Worm (Caenorhabditis elegans): ENCODE data around the gene srbc-17.

Gene srbc-17

ce11 chrV:2134340-2134739 lies 43.2 kb upstream of the srbc-17 start:
- peak; percentile 43 for TF ChIP-seq sem-4 (tag; optimal IDR thresholded peaks at IDR 0.05)
- TF ChIP-seq zag-1 (tag; optimal IDR thresholded peaks at IDR 0.05) = no peak
- TF ChIP-seq F13H6.1 (tag; optimal IDR thresholded peaks at IDR 0.05) = peak; percentile 53
- no peak for TF ChIP-seq lin-13 (GFP tag; optimal IDR thresholded peaks at IDR 0.05)
- peak; percentile 26 for TF ChIP-seq Y55F3AM.14 (GFP tag; optimal IDR thresholded peaks at IDR 0.05)
- TF ChIP-seq sma-9 (GFP tag; optimal IDR thresholded peaks at IDR 0.05) = peak; percentile 52
- TF ChIP-seq sma-9 (tag; optimal IDR thresholded peaks at IDR 0.05) = no peak
- TF ChIP-seq lsy-2 (tag; optimal IDR thresholded peaks at IDR 0.05) = peak in 1 of 2 experiments; percentile 23
- TF ChIP-seq nhr-77 (tag; optimal IDR thresholded peaks at IDR 0.05) = no peak

ce11 chrV:2135323-2135722 lies 42.2 kb upstream of the srbc-17 start:
- peak; percentile 31 for TF ChIP-seq lin-11 (tag; optimal IDR thresholded peaks at IDR 0.05)
- no peak for TF ChIP-seq gmeb-1 (tag; optimal IDR thresholded peaks at IDR 0.05)
- no peak for TF ChIP-seq alr-1 (tag; optimal IDR thresholded peaks at IDR 0.05)
- TF ChIP-seq R02D3.7 (tag; optimal IDR thresholded peaks at IDR 0.05) = no peak
- peak; percentile 42 for TF ChIP-seq fos-1 (tag; optimal IDR thresholded peaks at IDR 0.05)
- TF ChIP-seq nhr-12 (tag; optimal IDR thresholded peaks at IDR 0.05) = no peak
- TF ChIP-seq mdl-1 (tag; optimal IDR thresholded peaks at IDR 0.05) = peak; percentile 20 to 44
- TF ChIP-seq nhr-11 (tag; optimal IDR thresholded peaks at IDR 0.05) = no peak
- no peak for TF ChIP-seq aly-2 (tag; optimal IDR thresholded peaks at IDR 0.05)
- peak; percentile 24 for TF ChIP-seq C34F6.9 (tag; optimal IDR thresholded peaks at IDR 0.05)
- peak in 1 of 2 experiments; percentile 11 for TF ChIP-seq lsy-2 (tag; optimal IDR thresholded peaks at IDR 0.05)
- TF ChIP-seq nhr-6 (tag; optimal IDR thresholded peaks at IDR 0.05) = no peak
- TF ChIP-seq nhr-25 (tag; optimal IDR thresholded peaks at IDR 0.05) = peak; percentile 3
- TF ChIP-seq zag-1 (tag; optimal IDR thresholded peaks at IDR 0.05) = peak; percentile 5
- TF ChIP-seq ceh-16 (tag; optimal IDR thresholded peaks at IDR 0.05) = no peak
- peak; percentile 71 for TF ChIP-seq sma-9 (GFP tag; optimal IDR thresholded peaks at IDR 0.05)
- no peak for TF ChIP-seq sma-9 (tag; optimal IDR thresholded peaks at IDR 0.05)
- peak; percentile 87 for TF ChIP-seq nhr-129 (tag; optimal IDR thresholded peaks at IDR 0.05)
- TF ChIP-seq nhr-21 (tag; optimal IDR thresholded peaks at IDR 0.05) = peak; percentile 25
- TF ChIP-seq F13H6.1 (tag; optimal IDR thresholded peaks at IDR 0.05) = peak; percentile 36
- no peak for TF ChIP-seq ZK546.5 (tag; optimal IDR thresholded peaks at IDR 0.05)
- TF ChIP-seq ztf-11 (tag; optimal IDR thresholded peaks at IDR 0.05) = no peak
- TF ChIP-seq lin-39 (tag; optimal IDR thresholded peaks at IDR 0.05) = no peak

ce11 chrV:2137010-2137409 lies 40.5 kb upstream of the srbc-17 start:
- TF ChIP-seq F13H6.1 (tag; optimal IDR thresholded peaks at IDR 0.05) = no peak
- no peak for TF ChIP-seq ztf-1 (GFP tag; conservative IDR thresholded peaks at IDR 0.05)
- TF ChIP-seq nhr-11 (tag; optimal IDR thresholded peaks at IDR 0.05) = no peak
- TF ChIP-seq lin-39 (tag; optimal IDR thresholded peaks at IDR 0.05) = no peak
- TF ChIP-seq sma-9 (GFP tag; optimal IDR thresholded peaks at IDR 0.05) = no peak
- TF ChIP-seq sma-9 (tag; optimal IDR thresholded peaks at IDR 0.05) = no peak
- no peak for TF ChIP-seq nhr-77 (tag; optimal IDR thresholded peaks at IDR 0.05)
- TF ChIP-seq sem-4 (tag; optimal IDR thresholded peaks at IDR 0.05) = no peak
- no peak for TF ChIP-seq crh-2 (tag; optimal IDR thresholded peaks at IDR 0.05)
- TF ChIP-seq unc-62 (GFP tag; optimal IDR thresholded peaks at IDR 0.05) = no peak
- TF ChIP-seq nhr-6 (tag; optimal IDR thresholded peaks at IDR 0.05) = no peak

ce11 chrV:2138287-2138686 lies 39.2 kb upstream of the srbc-17 start:
- no peak for TF ChIP-seq mab-5 (tag; optimal IDR thresholded peaks at IDR 0.05)
- peak; percentile 98 for TF ChIP-seq nhr-129 (tag; optimal IDR thresholded peaks at IDR 0.05)

ce11 chrV:2139918-2140317 lies 37.6 kb upstream of the srbc-17 start, which contains the start of gene F22F7.7:
Gene F22F7.7, minus strand, starts transcription at chrV:2140042.
- TF ChIP-seq crh-2 (tag; optimal IDR thresholded peaks at IDR 0.05) (no peak), unc-62 (GFP tag; optimal IDR thresholded peaks at IDR 0.05) (no peak), unc-55 (GFP tag; optimal IDR thresholded peaks at IDR 0.05) (no peak), sma-3 (GFP tag; optimal IDR thresholded peaks at IDR 0.05) (no peak), ztf-11 (tag; optimal IDR thresholded peaks at IDR 0.05) (no peak), mbf-1 (tag; optimal IDR thresholded peaks at IDR 0.05) (no peak), aly-2 (tag; optimal IDR thresholded peaks at IDR 0.05) (no peak), nhr-25 (tag; optimal IDR thresholded peaks at IDR 0.05) (no peak), skn-1 (tag; optimal IDR thresholded peaks at IDR 0.05) (no peak), nhr-237 (tag; optimal IDR thresholded peaks at IDR 0.05) (no peak), nhr-6 (tag; optimal IDR thresholded peaks at IDR 0.05) (no peak)

Data from whole organism, L2 larva.